Fruit fly (Drosophila melanogaster): ENCODE results near the gene CG15370.

- TF ChIP-seq Crg-1 (GFP tag; optimal IDR thresholded peaks at IDR 0.05) = no peak
- no peak for TF ChIP-seq CG1620 (GFP tag; optimal IDR thresholded peaks at IDR 0.05)
- TF ChIP-seq CG5204 (GFP tag; optimal IDR thresholded peaks at IDR 0.05) = no peak
- no peak for TF ChIP-seq toe (GFP tag; optimal IDR thresholded peaks at IDR 0.05)
- no peak for TF ChIP-seq CG7045 (GFP tag; optimal IDR thresholded peaks at IDR 0.05)
- no peak for TF ChIP-seq CG12768 (GFP tag; optimal IDR thresholded peaks at IDR 0.05)
- no peak for TF ChIP-seq CG33017 (tag; optimal IDR thresholded peaks at IDR 0.05)
- no peak for TF ChIP-seq kay (GFP tag; ENCODE audit: borderline replicate concordance)
- TF ChIP-seq Hr96 (GFP tag; optimal IDR thresholded peaks at IDR 0.05) = no peak
- no peak for TF ChIP-seq pad (GFP tag; optimal IDR thresholded peaks at IDR 0.05)
These were observed 30.8 kb downstream of the CG15370 start, which contains the start of gene ric8a for dm6 chrX:9255964-9256520.

Measured in whole organism, adult.